Worm (Caenorhabditis elegans) whole organism, early embryonic: ENCODE data around the gene Y116A8C.38.

Experiments
- B0310.2 ChIP-seq: sonication (generic microtip); optimal IDR thresholded peaks from 2 replicates; lab custom pipeline; 2016; ENCODE audit warnings: mild to moderate bottlenecking, missing genetic modification characterization, missing compliant biosample characterization
- aly-1 ChIP-seq: sonication (generic microtip); optimal IDR thresholded peaks from 2 replicates; lab custom pipeline; 2016; ENCODE audit warnings: missing genetic modification characterization, missing compliant biosample characterization
- ama-1 ChIP-seq: fragments of 150-350 bp; optimal IDR thresholded peaks from 2 replicates; lab custom pipeline; 2014
- hmbx-1 ChIP-seq: sonication (generic microtip); optimal IDR thresholded peaks from 2 replicates; lab custom pipeline; 2016; ENCODE audit warnings: mild to moderate bottlenecking, missing genetic modification characterization, missing compliant biosample characterization
- pes-1 ChIP-seq: fragments of 200-800 bp; sonication (Bioruptor generic); IDR thresholded peaks from 2 replicates; pipeline ENCODE4 v1.3.6; 2022; ENCODE audit warnings: missing genetic modification reagents, missing genetic modification characterization, missing compliant biosample characterization
- tbx-37 ChIP-seq: fragments of 200-800 bp; sonication (Bioruptor generic); conservative IDR thresholded peaks from 2 replicates; pipeline ENCODE4 v1.3.6; 2022; ENCODE audit warnings: missing genetic modification reagents, missing genetic modification characterization, missing compliant biosample characterization

DNA sequence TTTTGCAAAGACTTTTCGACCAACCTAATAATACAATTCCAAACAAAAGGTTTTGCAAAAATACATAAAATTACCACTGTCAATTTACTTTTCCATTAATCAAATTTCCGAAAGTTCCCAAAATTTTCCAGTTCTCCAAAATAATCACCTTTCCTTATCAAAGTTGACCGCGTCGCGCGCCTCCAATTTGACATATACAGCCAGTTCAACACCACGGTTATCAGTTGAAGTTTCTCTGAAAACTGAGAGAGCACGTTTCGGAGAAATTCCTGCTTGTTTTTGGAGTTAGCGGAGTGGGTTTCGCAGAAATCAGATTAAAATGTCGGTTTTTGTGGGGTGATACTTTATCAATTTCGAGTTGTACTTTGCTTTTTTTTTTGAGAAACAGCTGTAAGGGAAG, 47.7 kb downstream of the Y116A8C.38 start:
- TF ChIP-seq pes-1 (GFP tag; lab: Robert Waterston, UW) = no peak
- no peak for TF ChIP-seq hmbx-1 (tag; lab: Kevin White, UChicago)
- no peak for TF ChIP-seq ama-1 (lab: Kevin White, UChicago)
- no peak for TF ChIP-seq B0310.2 (tag; lab: Kevin White, UChicago)
- no peak for TF ChIP-seq tbx-37 (GFP tag; lab: Robert Waterston, UW)
- TF ChIP-seq aly-1 (tag; lab: Kevin White, UChicago) = no peak
